Worm (Caenorhabditis elegans): ENCODE data around the gene Y55D5A.4.

Y55D5A.4 gene

DNA sequence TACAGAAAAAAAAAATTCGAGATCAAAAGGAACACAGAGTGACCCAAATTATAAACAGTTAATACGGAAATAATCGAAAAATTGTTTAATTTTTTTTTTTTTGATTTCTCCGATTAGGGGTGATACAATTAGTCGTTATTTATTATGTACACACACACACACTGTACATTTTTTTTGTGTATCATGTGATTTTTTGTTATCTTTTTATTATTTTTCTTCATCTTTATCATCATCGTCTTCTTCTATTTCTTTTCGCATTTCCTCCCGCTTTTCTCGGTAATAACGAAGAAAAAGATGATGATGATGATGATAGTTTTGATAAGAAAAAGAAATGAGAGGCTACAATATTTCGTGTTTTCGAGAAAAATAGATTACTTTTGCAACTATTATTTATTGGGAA is 40.0 kb upstream of the Y55D5A.4 start:
- TF ChIP-seq Y116A8C.19 (tag; optimal IDR thresholded peaks at IDR 0.05; ENCODE audit: borderline replicate concordance) (no peak), fkh-8 (tag; optimal IDR thresholded peaks at IDR 0.05) (no peak), ztf-4 (tag; optimal IDR thresholded peaks at IDR 0.05) (no peak), ztf-11 (tag; optimal IDR thresholded peaks at IDR 0.05) (no peak), ceh-8 (GFP tag; optimal IDR thresholded peaks at IDR 0.05) (no peak), lsy-2 (tag; optimal IDR thresholded peaks at IDR 0.05) (peak in 1 of 2 experiments; percentile 24), mep-1 (tag; optimal IDR thresholded peaks at IDR 0.05) (no peak), isw-1 (GFP tag; IDR thresholded peaks at IDR 0.05) (no peak), blmp-1 (tag; optimal IDR thresholded peaks at IDR 0.05) (peak; percentile 36), unc-30 (tag; optimal IDR thresholded peaks at IDR 0.05) (no peak), skn-1 (tag; optimal IDR thresholded peaks at IDR 0.05) (peak; percentile 52), lin-35 (GFP tag; optimal IDR thresholded peaks at IDR 0.05) (peak in 1 of 2 experiments; percentile 38), tlp-1 (tag; optimal IDR thresholded peaks at IDR 0.05) (no peak), nhr-71 (tag; optimal IDR thresholded peaks at IDR 0.05) (peak; percentile 42), nhr-19 (GFP tag; conservative IDR thresholded peaks at IDR 0.05) (no peak), nhr-90 (tag; optimal IDR thresholded peaks at IDR 0.05; ENCODE audit: poor library complexity) (peak; percentile 16), nhr-85 (tag) (peak; percentile 73), dpl-1 (GFP tag; optimal IDR thresholded peaks at IDR 0.05) (peak in 1 of 3 experiments; percentile 5), lin-14 (GFP tag; optimal IDR thresholded peaks at IDR 0.05) (peak; percentile 16), rnt-1 (tag; optimal IDR thresholded peaks at IDR 0.05) (no peak), lir-3 (tag; optimal IDR thresholded peaks at IDR 0.05; ENCODE audit: poor library complexity) (no peak), elt-3 (tag; optimal IDR thresholded peaks at IDR 0.05) (peak in 2 of 6 experiments; percentile 37 to 43), nhr-11 (tag; optimal IDR thresholded peaks at IDR 0.05) (no peak), xbp-1 (tag; optimal IDR thresholded peaks at IDR 0.05) (no peak), snpc-4 (tag; optimal IDR thresholded peaks at IDR 0.05) (no peak), mdl-1 (tag; optimal IDR thresholded peaks at IDR 0.05) (no peak), tbx-2 (tag; optimal IDR thresholded peaks at IDR 0.05) (no peak), snu-23 (GFP tag; optimal IDR thresholded peaks at IDR 0.05) (peak; percentile 35), efl-1 (optimal IDR thresholded peaks at IDR 0.05) (no peak), efl-1 (GFP tag; optimal IDR thresholded peaks at IDR 0.05 in 1 of 2) (no peak), unc-98 (GFP tag; IDR thresholded peaks at IDR 0.05) (no peak), hpl-2 (GFP tag; optimal IDR thresholded peaks at IDR 0.05) (no peak), ceh-88 (GFP tag; IDR thresholded peaks at IDR 0.05) (no peak), irx-1 (tag; optimal IDR thresholded peaks at IDR 0.05) (peak; percentile 12), nhr-20 (tag; optimal IDR thresholded peaks at IDR 0.05) (peak; percentile 18)

DNA sequence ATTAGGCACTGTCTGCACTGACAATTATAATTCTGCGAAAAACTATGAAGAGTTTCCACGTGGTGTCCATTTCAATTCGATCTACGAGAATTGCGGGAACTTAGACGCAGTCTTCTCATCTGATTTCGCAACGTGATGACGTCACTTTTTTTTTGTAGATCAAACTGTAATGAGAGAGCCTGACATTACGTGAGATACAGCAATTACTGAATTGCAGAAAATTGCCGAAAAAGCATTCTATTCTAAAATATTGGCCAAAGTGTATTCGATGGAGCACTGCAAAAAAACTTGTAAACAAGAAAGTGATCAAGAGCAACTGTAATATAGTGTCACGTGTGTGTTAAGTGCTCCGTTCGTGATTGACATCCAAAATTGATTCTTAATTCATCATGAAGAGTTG is 36.8 kb upstream of the Y55D5A.4 start:
- TF ChIP-seq unc-98 (GFP tag; IDR thresholded peaks at IDR 0.05) (no peak), lin-14 (GFP tag; optimal IDR thresholded peaks at IDR 0.05) (no peak), efl-1 (optimal IDR thresholded peaks at IDR 0.05) (no peak), efl-1 (GFP tag; optimal IDR thresholded peaks at IDR 0.05 in 1 of 2) (peak in 1 of 2 experiments; percentile 86), egl-13 (tag; optimal IDR thresholded peaks at IDR 0.05) (no peak), efl-3 (GFP tag; optimal IDR thresholded peaks at IDR 0.05) (no peak), pax-3 (tag; optimal IDR thresholded peaks at IDR 0.05) (no peak), nhr-85 (tag) (no peak)

DNA sequence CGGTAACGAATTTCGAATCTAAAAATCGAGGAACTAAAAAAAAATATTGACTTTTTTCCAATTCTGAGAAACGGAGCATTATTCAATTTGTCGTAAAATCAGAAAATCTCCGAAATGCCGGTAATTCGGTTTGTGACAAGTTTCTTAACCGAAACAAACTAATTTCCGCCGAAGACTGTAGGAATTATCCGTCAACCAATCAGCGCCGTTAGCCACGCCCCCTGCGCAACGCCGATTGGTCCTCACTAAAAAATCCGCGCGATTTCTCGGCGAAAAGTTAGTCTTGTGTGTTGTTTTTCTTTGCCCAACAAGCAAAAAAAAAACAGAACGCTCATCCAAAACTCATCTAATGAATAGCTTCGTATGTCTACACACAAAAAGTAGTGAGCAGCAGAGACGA is 30.2 kb upstream of the Y55D5A.4 start:
- TF ChIP-seq lin-15B (tag; optimal IDR thresholded peaks at IDR 0.05) (no peak), nhr-20 (tag; optimal IDR thresholded peaks at IDR 0.05) (no peak), zag-1 (tag; optimal IDR thresholded peaks at IDR 0.05) (no peak), lir-3 (tag; optimal IDR thresholded peaks at IDR 0.05; ENCODE audit: poor library complexity) (no peak), nhr-71 (tag; optimal IDR thresholded peaks at IDR 0.05) (no peak), dpl-1 (GFP tag; optimal IDR thresholded peaks at IDR 0.05) (no peak), pqm-1 (tag; optimal IDR thresholded peaks at IDR 0.05) (no peak), fos-1 (tag; optimal IDR thresholded peaks at IDR 0.05) (no peak), F16B12.6 (tag; optimal IDR thresholded peaks at IDR 0.05) (no peak)

Measured in whole organism, L1 larva.